Worm (Caenorhabditis elegans) whole organism, young adult: ENCODE data around the gene ift-74.

Experiments used
- dox-1 ChIP-seq: fragments of 200-800 bp; sonication (Bioruptor generic); IDR thresholded peaks from 2 replicates; pipeline ENCODE4 v1.3.6; 2022; ENCODE audit warnings: missing genetic modification reagents, missing genetic modification characterization, missing compliant biosample characterization
- hlh-26 ChIP-seq: fragments of 200-800 bp; sonication (Bioruptor generic); conservative IDR thresholded peaks from 2 replicates; pipeline ENCODE4 v1.3.6; 2022; ENCODE audit warnings: missing genetic modification reagents, missing genetic modification characterization, missing compliant biosample characterization
- pha-4 ChIP-seq: fragments of 150-350 bp; sonication (generic microtip); optimal IDR thresholded peaks from 2 replicates; lab custom pipeline; 2014; ENCODE audit warnings: missing biosample characterization, missing genetic modification reagents, missing genetic modification characterization

ce11 chrII:6658766-6659165 lies 21.1 kb upstream of the ift-74 start, which contains the start of gene T19D12.10:
- no peak for TF ChIP-seq hlh-26 (GFP tag; lab: Robert Waterston, UW)
- TF ChIP-seq dox-1 (GFP tag; lab: Robert Waterston, UW) = no peak
- no peak for TF ChIP-seq pha-4
